Fruit fly (Drosophila melanogaster): ENCODE results near the gene Axs.

Axs gene

DNA sequence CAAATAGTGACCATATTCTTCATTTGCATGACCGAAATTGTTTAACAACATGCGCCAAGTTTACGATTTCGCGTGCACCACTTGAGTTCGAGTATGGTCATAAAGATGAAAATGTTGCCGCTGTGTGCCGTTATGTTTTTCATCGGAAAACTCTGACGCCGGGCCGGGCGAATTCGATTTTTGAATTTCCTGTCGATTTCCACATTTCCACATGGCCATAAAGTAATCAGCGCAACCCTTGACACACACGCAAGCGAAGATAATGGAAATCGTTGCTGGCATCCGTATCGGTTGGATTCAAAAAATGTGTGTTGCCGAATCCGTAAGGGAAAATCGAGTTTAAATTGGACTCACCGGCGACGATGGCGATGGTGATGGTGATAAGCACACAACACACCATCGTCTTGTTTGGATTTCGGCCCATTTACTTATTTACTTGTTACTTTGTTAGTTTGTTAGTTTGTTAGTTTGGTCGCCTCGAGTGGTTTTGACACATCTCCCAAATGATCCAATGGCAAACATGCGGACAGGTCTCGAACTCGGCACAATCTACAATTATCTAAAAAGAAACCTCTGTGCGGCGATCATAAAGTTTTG lies 39.1 kb downstream of the Axs start (continued):
- TF ChIP-seq CG8290 (GFP tag; optimal IDR thresholded peaks at IDR 0.05) = peak; percentile 4
- TF ChIP-seq CG8290 (tag; optimal IDR thresholded peaks at IDR 0.05) = peak; percentile 66 to 73
- TF ChIP-seq CG10462 (GFP tag; optimal IDR thresholded peaks at IDR 0.05) = peak; percentile 7
- TF ChIP-seq Oli (tag; optimal IDR thresholded peaks at IDR 0.05) = no peak
- no peak for TF ChIP-seq p53 (GFP tag; optimal IDR thresholded peaks at IDR 0.05)
- peak; percentile 72 for TF ChIP-seq CG4707 (GFP tag; optimal IDR thresholded peaks at IDR 0.05)
- TF ChIP-seq TFAM (GFP tag; optimal IDR thresholded peaks at IDR 0.05) = peak; percentile 24
- no peak for TF ChIP-seq az2 (GFP tag; optimal IDR thresholded peaks at IDR 0.05)
- TF ChIP-seq pum (GFP tag; optimal IDR thresholded peaks at IDR 0.05) = no peak
- TF ChIP-seq MTF-1 (GFP tag; optimal IDR thresholded peaks at IDR 0.05; ENCODE audit: borderline replicate concordance) = peak; percentile 54
- no peak for TF ChIP-seq slp2 (GFP tag; optimal IDR thresholded peaks at IDR 0.05)
- peak; percentile 8 for TF ChIP-seq CG33213 (GFP tag; optimal IDR thresholded peaks at IDR 0.05)
- no peak for TF ChIP-seq lilli (GFP tag; optimal IDR thresholded peaks at IDR 0.05)
- TF ChIP-seq Deaf1 (tag; optimal IDR thresholded peaks at IDR 0.05) = no peak
- TF ChIP-seq salm (tag; optimal IDR thresholded peaks at IDR 0.05) = peak; percentile 46
- TF ChIP-seq repo (GFP tag; optimal IDR thresholded peaks at IDR 0.05) = no peak
- no peak for TF ChIP-seq prd (optimal IDR thresholded peaks at IDR 0.05)
- peak; percentile 35; the same call in 1 of the 3 replicates for TF ChIP-seq prd (GFP tag; IDR thresholded peaks at IDR 0.05)
- TF ChIP-seq CG13123 (GFP tag; optimal IDR thresholded peaks at IDR 0.05) = no peak
- TF ChIP-seq CG9727 (GFP tag; optimal IDR thresholded peaks at IDR 0.05) = peak; percentile 74
- peak; percentile 7 for TF ChIP-seq cwo (GFP tag; optimal IDR thresholded peaks at IDR 0.05)
- TF ChIP-seq Ets65A (GFP tag) = no peak
- TF ChIP-seq Dip3 (GFP tag; optimal IDR thresholded peaks at IDR 0.05) = no peak
- no peak for TF ChIP-seq hth (optimal IDR thresholded peaks at IDR 0.05)
- no peak for TF ChIP-seq NFAT (GFP tag; IDR thresholded peaks at IDR 0.05)
- TF ChIP-seq HLHmδ (GFP tag; optimal IDR thresholded peaks at IDR 0.05) = peak; percentile 65
- no peak for TF ChIP-seq pho (GFP tag; optimal IDR thresholded peaks at IDR 0.05)
- TF ChIP-seq CG17802 (tag; optimal IDR thresholded peaks at IDR 0.05) = no peak
- no peak for TF ChIP-seq NK7.1 (GFP tag; optimal IDR thresholded peaks at IDR 0.05)
- no peak for TF ChIP-seq Dek (tag; optimal IDR thresholded peaks at IDR 0.05)
- TF ChIP-seq CG18262 (tag; optimal IDR thresholded peaks at IDR 0.05) = peak; percentile 52
- no peak for TF ChIP-seq cas (GFP tag; IDR thresholded peaks at IDR 0.05)
- TF ChIP-seq CG12299 (tag; optimal IDR thresholded peaks at IDR 0.05) = no peak
- no peak for TF ChIP-seq al (GFP tag; IDR thresholded peaks at IDR 0.05)
- TF ChIP-seq tap (tag; optimal IDR thresholded peaks at IDR 0.05) = peak; percentile 28
- TF ChIP-seq CG9215 (GFP tag; IDR thresholded peaks at IDR 0.05) = no peak
- no peak for TF ChIP-seq emc (GFP tag; optimal IDR thresholded peaks at IDR 0.05)
- TF ChIP-seq CG32532 (GFP tag; IDR thresholded peaks at IDR 0.05) = no peak
- TF ChIP-seq ap (GFP tag; IDR thresholded peaks at IDR 0.05) = no peak
- peak; percentile 37 for TF ChIP-seq Nf-YB (GFP tag; optimal IDR thresholded peaks at IDR 0.05)
- TF ChIP-seq amos (GFP tag; IDR thresholded peaks at IDR 0.05; ENCODE audit: partially characterized antibody) = no peak
- no peak for TF ChIP-seq CG10321 (GFP tag; IDR thresholded peaks at IDR 0.05)
- peak; percentile 55 for TF ChIP-seq CG12219 (GFP tag; optimal IDR thresholded peaks at IDR 0.05)
- TF ChIP-seq stc (GFP tag; IDR thresholded peaks at IDR 0.05) = peak; percentile 22; the same call in 1 of the 2 replicates
- TF ChIP-seq CG14050 (GFP tag; IDR thresholded peaks at IDR 0.05) = peak; percentile 29; the same call in 2 of the 3 replicates
- no peak for TF ChIP-seq Six4 (GFP tag; optimal IDR thresholded peaks at IDR 0.05)
- peak; percentile 87 for TF ChIP-seq grn (GFP tag; optimal IDR thresholded peaks at IDR 0.05)
- no peak for TF ChIP-seq BEAF-32 (GFP tag; optimal IDR thresholded peaks at IDR 0.05)
- no peak for TF ChIP-seq Rx (GFP tag; IDR thresholded peaks at IDR 0.05)
- peak; percentile 76 for TF ChIP-seq CG3407 (GFP tag; optimal IDR thresholded peaks at IDR 0.05)
- peak; percentile 58 for TF ChIP-seq bab2 (GFP tag; optimal IDR thresholded peaks at IDR 0.05)
- no peak for TF ChIP-seq jigr1 (GFP tag; IDR thresholded peaks at IDR 0.05)

All from whole organism, embryonic.